Fruit fly (Drosophila melanogaster): ENCODE measurements around the gene hry.

Gene hry

DNA sequence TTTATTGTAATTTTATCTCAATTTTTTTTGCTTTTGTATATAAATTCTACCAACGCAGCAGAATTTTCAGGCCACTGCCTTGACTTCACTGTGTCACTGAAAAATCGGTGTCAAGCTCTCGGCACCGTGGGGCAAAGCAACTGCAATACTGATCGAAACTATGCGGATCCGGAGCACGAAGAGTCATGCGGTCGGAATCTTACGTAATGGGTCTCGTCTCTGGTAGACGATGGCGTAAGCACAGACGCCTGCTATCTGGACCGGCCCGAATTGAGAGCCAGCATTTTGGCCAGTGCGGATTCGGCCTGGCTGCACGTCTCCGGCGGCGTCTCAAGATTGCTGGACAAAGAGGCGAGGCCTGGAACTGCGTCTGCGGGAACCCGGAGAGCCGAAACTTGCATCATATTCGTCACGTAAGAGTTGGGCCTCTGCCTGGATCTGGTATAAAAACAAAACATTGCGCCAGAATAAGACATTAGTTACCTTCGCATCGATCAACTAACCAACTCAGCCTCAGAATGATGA lies 50.8 kb downstream of the hry start, which contains the start of gene Cp18:
Gene Cp18, plus strand, starts transcription at position 475 of the 525 bp plus-strand sequence.
- TF ChIP-seq CG9948 (tag; optimal IDR thresholded peaks at IDR 0.05) (no peak), CG4496 (GFP tag; IDR thresholded peaks at IDR 0.05) (no peak), CG32121 (GFP tag; IDR thresholded peaks at IDR 0.05) (no peak), CG13204 (GFP tag; optimal IDR thresholded peaks at IDR 0.05) (no peak), Pif1B (GFP tag; optimal IDR thresholded peaks at IDR 0.05) (no peak), Pif1A (GFP tag; optimal IDR thresholded peaks at IDR 0.05) (no peak)

DNA sequence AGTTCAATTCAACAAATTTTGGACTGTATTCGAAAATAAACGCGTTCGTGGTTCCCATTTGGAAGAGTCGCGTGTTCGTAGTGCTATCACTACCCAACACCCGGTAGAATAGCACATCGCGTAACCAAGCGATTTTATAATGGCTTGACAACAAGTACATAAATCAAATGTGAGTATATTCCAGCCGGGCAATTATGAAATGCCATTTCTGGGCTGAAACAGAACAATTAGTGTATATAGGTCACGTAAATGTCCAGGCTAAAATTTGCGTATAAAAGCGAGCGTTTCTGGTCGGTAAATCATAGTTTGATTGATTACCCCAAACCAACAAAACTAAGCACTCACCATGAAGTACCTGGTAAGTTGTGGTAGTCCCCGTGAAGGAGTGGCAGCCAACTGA lies 52.6 kb downstream of the hry start, which contains the start of gene Cp15:
Gene Cp15, plus strand, starts transcription at position 301 of the 400 bp plus-strand sequence.
- TF ChIP-seq CG10348 (GFP tag; IDR thresholded peaks at IDR 0.05) (no peak), CG12605 (GFP tag; IDR thresholded peaks at IDR 0.05) (no peak), Pif1B (GFP tag; optimal IDR thresholded peaks at IDR 0.05) (no peak), D1 (tag; optimal IDR thresholded peaks at IDR 0.05) (no peak), CG32121 (GFP tag; IDR thresholded peaks at IDR 0.05) (no peak), rn (GFP tag; IDR thresholded peaks at IDR 0.05) (no peak), Snoo (tag; optimal IDR thresholded peaks at IDR 0.05) (no peak), CG17806 (tag; optimal IDR thresholded peaks at IDR 0.05) (no peak), CG8159 (tag; optimal IDR thresholded peaks at IDR 0.05) (no peak)

All from whole organism, pupa.